Fruit fly (Drosophila melanogaster): Measurements from ENCODE around the gene CG14881.

DNA sequence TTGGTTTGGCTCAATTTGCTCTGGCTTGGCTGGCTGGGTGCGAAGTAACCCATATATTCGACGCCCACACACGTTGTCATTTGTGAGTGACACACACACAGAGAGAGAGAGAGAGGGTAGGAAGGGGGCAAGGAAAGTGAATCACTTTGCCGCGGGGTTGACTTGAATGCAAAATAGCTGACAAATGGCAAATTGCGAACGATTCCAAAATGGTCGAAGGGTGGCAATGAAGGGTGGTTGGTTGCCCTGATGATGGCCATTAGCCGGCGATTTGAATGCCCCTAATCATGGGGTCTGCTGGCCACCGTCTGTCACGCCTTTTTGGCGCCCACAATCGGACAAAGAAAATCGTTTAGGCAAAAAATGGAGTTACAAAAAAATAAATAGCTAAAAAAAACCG is 24.0 kb upstream of the CG14881 start:
- no peak for TF ChIP-seq fd59A (GFP tag; optimal IDR thresholded peaks at IDR 0.05)
- no peak for TF ChIP-seq Gug (GFP tag; IDR thresholded peaks at IDR 0.05)
- TF ChIP-seq Ets21C (GFP tag; optimal IDR thresholded peaks at IDR 0.05), result no peak
- TF ChIP-seq CG8319 (GFP tag; optimal IDR thresholded peaks at IDR 0.05), result no peak
- TF ChIP-seq eg (GFP tag; IDR thresholded peaks at IDR 0.05), result no peak
- TF ChIP-seq vri (GFP tag; optimal IDR thresholded peaks at IDR 0.05), result no peak
- TF ChIP-seq CG6163 (GFP tag; IDR thresholded peaks at IDR 0.05), result no peak
- TF ChIP-seq CG6808 (GFP tag; optimal IDR thresholded peaks at IDR 0.05), result no peak
- no peak for TF ChIP-seq CG15336 (GFP tag; IDR thresholded peaks at IDR 0.05)
- no peak for TF ChIP-seq ss (GFP tag; optimal IDR thresholded peaks at IDR 0.05)
- no peak for TF ChIP-seq achi (GFP tag; optimal IDR thresholded peaks at IDR 0.05)
- TF ChIP-seq CG8632 (GFP tag; optimal IDR thresholded peaks at IDR 0.05), result no peak
- TF ChIP-seq CG16779 (tag; optimal IDR thresholded peaks at IDR 0.05), result no peak

Data from whole organism, prepupa.